Worm (Caenorhabditis elegans) whole organism, L1 larva: ENCODE results near the gene mthf-1.

Experiments
- C04F5.9 ChIP-seq: sonication (generic microtip); optimal IDR thresholded peaks from 2 replicates; lab custom pipeline; 2016; ENCODE audit warnings: missing genetic modification characterization, missing compliant biosample characterization
- C16A3.4 ChIP-seq: fragments of 150-350 bp; optimal IDR thresholded peaks from 2 replicates; lab custom pipeline; 2014; ENCODE audit warnings: missing biosample characterization, missing genetic modification characterization
- aha-1 ChIP-seq: fragments of 150-350 bp; optimal IDR thresholded peaks from 2 replicates; lab custom pipeline; 2014; ENCODE audit warnings: missing biosample characterization, missing genetic modification characterization
- alr-1 ChIP-seq: fragments of 200-800 bp; sonication (Bioruptor generic); optimal IDR thresholded peaks from 2 replicates; lab custom pipeline; 2018; ENCODE audit warnings: borderline replicate concordance, mild to moderate bottlenecking, missing genetic modification characterization, missing compliant biosample characterization
- blmp-1 ChIP-seq: fragments of 150-350 bp; optimal IDR thresholded peaks from 2 replicates; lab custom pipeline; 2014; ENCODE audit warnings: missing biosample characterization, missing genetic modification characterization
- ceh-8 ChIP-seq: fragments of 200-800 bp; sonication (Bioruptor generic); optimal IDR thresholded peaks from 2 replicates; lab custom pipeline; 2018; ENCODE audit warnings: mild to moderate bottlenecking, missing genetic modification characterization, moderate library complexity, missing compliant biosample characterization
- ceh-88 ChIP-seq: fragments of 200-800 bp; sonication (Bioruptor generic); IDR thresholded peaks from 2 replicates; pipeline ENCODE4 v1.3.6; 2022; ENCODE audit warnings: missing genetic modification characterization, missing compliant biosample characterization
- ceh-90 ChIP-seq: sonication (generic microtip); optimal IDR thresholded peaks from 2 replicates; lab custom pipeline; 2016; ENCODE audit warnings: missing genetic modification characterization, missing compliant biosample characterization
- dpl-1 ChIP-seq, 3 experiments: fragments of 150-350 bp in 2 of 3; sonication (generic microtip) in 1 of 3; optimal IDR thresholded peaks; 2 replicates each; lab custom pipeline; 2014 to 2017; ENCODE audit warnings: missing biosample characterization in 3 of 3, missing genetic modification characterization in 3 of 3, missing genetic modification reagents in 3 of 3
- dsc-1 ChIP-seq: sonication (generic microtip); optimal IDR thresholded peaks from 2 replicates; lab custom pipeline; 2016; ENCODE audit warnings: mild to moderate bottlenecking, missing genetic modification characterization, missing compliant biosample characterization
- egl-27 ChIP-seq, 2 experiments: fragments of 150-350 bp in 1 of 2; sonication (generic microtip); optimal IDR thresholded peaks; 3 replicates each; lab custom pipeline; 2017 to 2018; ENCODE audit warnings: missing biosample characterization in 2 of 2, missing genetic modification characterization in 2 of 2, missing genetic modification reagents in 2 of 2
- elt-2 ChIP-seq: sonication (generic microtip); optimal IDR thresholded peaks from 2 replicates; lab custom pipeline; 2016; ENCODE audit warnings: missing genetic modification characterization, mild to moderate bottlenecking, inconsistent platforms, missing compliant biosample characterization, missing genetic modification reagents
- elt-3 ChIP-seq, 6 experiments: fragments of 150-350 bp in 1 of 6; sonication (generic microtip); optimal IDR thresholded peaks; 2 replicates each; lab custom pipeline; 2017 to 2018; ENCODE audit warnings: missing biosample characterization in 6 of 6, missing genetic modification characterization in 6 of 6, inconsistent platforms in 1 of 6
- ets-5 ChIP-seq: fragments of 200-800 bp; sonication (Bioruptor generic); IDR thresholded peaks from 2 replicates; pipeline ENCODE4 v1.3.6; 2022; ENCODE audit warnings: missing genetic modification characterization, missing compliant biosample characterization
- fkh-4 ChIP-seq: sonication (generic microtip); optimal IDR thresholded peaks from 2 replicates; lab custom pipeline; 2016; ENCODE audit warnings: missing compliant biosample characterization, missing genetic modification characterization, borderline replicate concordance
- fkh-8 ChIP-seq: sonication (generic microtip); optimal IDR thresholded peaks from 2 replicates; lab custom pipeline; 2016; ENCODE audit warnings: mild to moderate bottlenecking, missing genetic modification characterization, missing compliant biosample characterization
- grh-1 ChIP-seq: fragments of 200-800 bp; sonication (Bioruptor generic); IDR thresholded peaks from 2 replicates; pipeline ENCODE4 v1.3.6; 2022; ENCODE audit warnings: missing genetic modification reagents, missing genetic modification characterization, missing compliant biosample characterization
- hlh-17 ChIP-seq: fragments of 200-800 bp; sonication (Bioruptor generic); optimal IDR thresholded peaks from 2 replicates; lab custom pipeline; 2018; ENCODE audit warnings: missing genetic modification characterization, mild to moderate bottlenecking, missing compliant biosample characterization, moderate library complexity, borderline replicate concordance
- hlh-4 ChIP-seq: sonication (generic microtip); optimal IDR thresholded peaks from 2 replicates; lab custom pipeline; 2016; ENCODE audit warnings: mild to moderate bottlenecking, missing genetic modification characterization, missing compliant biosample characterization
- hpl-2 ChIP-seq: fragments of 150-350 bp; optimal IDR thresholded peaks from 2 replicates; lab custom pipeline; 2014; ENCODE audit warnings: missing biosample characterization, missing genetic modification reagents, missing genetic modification characterization
- irx-1 ChIP-seq: sonication (generic microtip); optimal IDR thresholded peaks from 2 replicates; lab custom pipeline; 2016; ENCODE audit warnings: missing genetic modification characterization, missing compliant biosample characterization
- jun-1 ChIP-seq: fragments of 150-350 bp; optimal IDR thresholded peaks from 2 replicates; lab custom pipeline; 2014; ENCODE audit warnings: missing biosample characterization, missing genetic modification reagents, missing genetic modification characterization
- lin-13 ChIP-seq: fragments of 150-350 bp; optimal IDR thresholded peaks from 2 replicates; lab custom pipeline; 2014; ENCODE audit warnings: missing biosample characterization, missing genetic modification reagents, missing genetic modification characterization
- lin-14 ChIP-seq: fragments of 200-800 bp; sonication (Bioruptor generic); optimal IDR thresholded peaks from 2 replicates; lab custom pipeline; 2018; ENCODE audit warnings: mild to moderate bottlenecking, missing genetic modification characterization, moderate library complexity, missing compliant biosample characterization
- lin-15B ChIP-seq: fragments of 150-350 bp; sonication (generic microtip); optimal IDR thresholded peaks from 3 replicates; lab custom pipeline; 2014; ENCODE audit warnings: missing biosample characterization, missing genetic modification characterization
- lin-35 ChIP-seq, 2 experiments: fragments of 150-350 bp; optimal IDR thresholded peaks; 2 replicates each; lab custom pipeline; 2014; ENCODE audit warnings: missing biosample characterization in 2 of 2, missing genetic modification characterization in 2 of 2, missing genetic modification reagents in 2 of 2
- lin-39 ChIP-seq: fragments of 150-350 bp; optimal IDR thresholded peaks from 2 replicates; lab custom pipeline; 2014; ENCODE audit warnings: missing biosample characterization, missing genetic modification reagents, missing genetic modification characterization
- lir-3 ChIP-seq: sonication (generic microtip); optimal IDR thresholded peaks from 2 replicates; lab custom pipeline; 2016; ENCODE audit warnings: mild to moderate bottlenecking, missing genetic modification characterization, moderate library complexity, missing compliant biosample characterization; ENCODE audit not compliant: poor library complexity
- mab-9 ChIP-seq: fragments of 200-800 bp; sonication (Bioruptor generic); IDR thresholded peaks from 2 replicates; pipeline ENCODE4 v1.3.6; 2022; ENCODE audit warnings: missing genetic modification reagents, missing genetic modification characterization, missing compliant biosample characterization
- mdl-1 ChIP-seq, 2 experiments: fragments of 150-350 bp; optimal IDR thresholded peaks; 2 replicates each; lab custom pipeline; 2014 to 2017; ENCODE audit warnings: missing biosample characterization in 2 of 2, missing genetic modification characterization in 2 of 2, inconsistent platforms in 1 of 2
- mep-1 ChIP-seq: fragments of 150-350 bp; optimal IDR thresholded peaks from 2 replicates; lab custom pipeline; 2014; ENCODE audit warnings: missing biosample characterization, missing genetic modification characterization
- nhr-11 ChIP-seq: fragments of 150-350 bp; optimal IDR thresholded peaks from 2 replicates; lab custom pipeline; 2014; ENCODE audit warnings: missing biosample characterization, missing genetic modification characterization
- nhr-12 ChIP-seq: sonication (generic microtip); optimal IDR thresholded peaks from 2 replicates; lab custom pipeline; 2017; ENCODE audit warnings: missing biosample characterization, missing genetic modification characterization
- nhr-237 ChIP-seq: fragments of 150-350 bp; optimal IDR thresholded peaks from 2 replicates; lab custom pipeline; 2014; ENCODE audit warnings: missing biosample characterization, missing genetic modification characterization
- nhr-47 ChIP-seq: sonication (generic microtip); optimal IDR thresholded peaks from 2 replicates; lab custom pipeline; 2016; ENCODE audit warnings: mild to moderate bottlenecking, missing genetic modification characterization, moderate library complexity, missing compliant biosample characterization
- nhr-76 ChIP-seq: sonication (generic microtip); optimal IDR thresholded peaks from 2 replicates; lab custom pipeline; 2017; ENCODE audit warnings: missing biosample characterization, missing genetic modification characterization
- nhr-77 ChIP-seq: fragments of 150-350 bp; optimal IDR thresholded peaks from 2 replicates; lab custom pipeline; 2014; ENCODE audit warnings: missing biosample characterization, missing genetic modification characterization
- nhr-84 ChIP-seq: sonication (generic microtip); optimal IDR thresholded peaks from 2 replicates; lab custom pipeline; 2017; ENCODE audit warnings: missing biosample characterization, missing genetic modification characterization
- pqm-1 ChIP-seq: sonication (generic microtip); optimal IDR thresholded peaks from 3 replicates; lab custom pipeline; 2017; ENCODE audit warnings: missing biosample characterization, missing genetic modification characterization
- snpc-4 ChIP-seq: fragments of 150-350 bp; optimal IDR thresholded peaks from 2 replicates; lab custom pipeline; 2014; ENCODE audit warnings: missing biosample characterization, missing genetic modification characterization
- snu-23 ChIP-seq: sonication (generic microtip); optimal IDR thresholded peaks from 2 replicates; lab custom pipeline; 2016; ENCODE audit warnings: missing genetic modification characterization, missing compliant biosample characterization
- sup-37 ChIP-seq: fragments of 200-800 bp; sonication (Bioruptor generic); optimal IDR thresholded peaks from 2 replicates; lab custom pipeline; 2018; ENCODE audit warnings: mild to moderate bottlenecking, missing genetic modification characterization, missing compliant biosample characterization
- swsn-7 ChIP-seq: sonication (generic microtip); optimal IDR thresholded peaks from 2 replicates; lab custom pipeline; 2016; ENCODE audit warnings: missing genetic modification characterization, missing compliant biosample characterization
- tbx-2 ChIP-seq: sonication (generic microtip); optimal IDR thresholded peaks from 2 replicates; lab custom pipeline; 2016; ENCODE audit warnings: missing genetic modification characterization, missing compliant biosample characterization
- unc-30 ChIP-seq: sonication (generic microtip); optimal IDR thresholded peaks from 2 replicates; lab custom pipeline; 2017; ENCODE audit warnings: missing biosample characterization, missing genetic modification characterization
- unc-98 ChIP-seq: fragments of 200-800 bp; sonication (Bioruptor generic); IDR thresholded peaks from 2 replicates; pipeline ENCODE4 v1.3.6; 2022; ENCODE audit warnings: missing genetic modification characterization, missing compliant biosample characterization
- xbp-1 ChIP-seq: sonication (generic microtip); optimal IDR thresholded peaks from 2 replicates; lab custom pipeline; 2016; ENCODE audit warnings: missing genetic modification characterization, missing compliant biosample characterization
- zag-1 ChIP-seq: fragments of 150-350 bp; optimal IDR thresholded peaks from 2 replicates; lab custom pipeline; 2014; ENCODE audit warnings: missing biosample characterization, missing genetic modification characterization
- ztf-4 ChIP-seq: fragments of 150-350 bp; optimal IDR thresholded peaks from 2 replicates; lab custom pipeline; 2014; ENCODE audit warnings: missing biosample characterization, missing genetic modification characterization

The mthf-1 gene

DNA sequence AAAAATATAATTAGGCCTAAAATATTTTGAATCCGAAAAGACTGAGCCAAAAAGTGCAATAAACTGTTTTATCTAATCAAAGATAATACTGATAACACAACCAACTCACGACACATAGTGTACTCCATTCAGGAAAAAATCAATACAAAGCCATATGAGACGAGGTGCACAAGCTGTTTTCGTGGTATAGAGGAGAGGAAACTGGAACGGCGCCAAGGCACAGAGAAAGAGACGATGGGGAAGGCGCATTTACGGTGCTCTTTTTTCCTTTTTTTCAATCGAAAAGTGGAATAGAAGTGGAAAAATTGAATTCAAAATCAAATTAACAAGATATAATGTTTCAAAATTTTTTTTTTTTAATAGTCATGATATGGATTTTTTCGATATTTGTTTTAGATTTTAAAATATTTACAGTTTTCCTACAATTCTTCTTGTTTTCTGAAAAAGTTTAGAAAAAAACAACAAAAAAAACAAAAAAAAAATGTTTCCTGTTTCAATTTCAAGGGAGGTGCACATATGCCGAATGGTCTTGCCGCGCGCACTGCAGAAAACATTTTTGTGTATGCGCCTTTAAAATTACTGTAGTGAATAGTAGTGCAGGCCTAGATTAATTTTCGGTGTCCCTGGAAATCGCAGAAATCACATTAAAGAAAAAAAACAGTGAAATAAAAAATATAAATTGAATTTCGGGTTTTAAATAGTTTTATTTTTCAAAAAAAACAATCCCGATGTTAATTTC lies 19.1 kb downstream of the mthf-1 start, which contains the start of gene B0228.7 (continued):
- no peak for TF ChIP-seq snpc-4 (tag; lab: Kevin White, UChicago)
- no peak for TF ChIP-seq hlh-4 (tag; lab: Kevin White, UChicago)
- no peak for TF ChIP-seq irx-1 (tag; lab: Kevin White, UChicago)
- no peak for TF ChIP-seq blmp-1 (tag; lab: Kevin White, UChicago)
- TF ChIP-seq elt-2 (tag; lab: Kevin White, UChicago) = peak; percentile 40
- no peak for TF ChIP-seq mab-9 (GFP tag; lab: Robert Waterston, UW)
- TF ChIP-seq ets-5 (GFP tag; lab: Robert Waterston, UW) = no peak
- peak; percentile 11 for TF ChIP-seq snu-23 (GFP tag; lab: Kevin White, UChicago)
- no peak for TF ChIP-seq unc-30 (tag; lab: Kevin White, UChicago)
- TF ChIP-seq lin-35 (GFP tag; optimal IDR thresholded peaks at IDR 0.05; lab: Kevin White, UChicago) = peak in 1 of 2 experiments; percentile 9
- TF ChIP-seq dpl-1 (GFP tag; optimal IDR thresholded peaks at IDR 0.05; lab: Kevin White, UChicago) = peak in 1 of 3 experiments; percentile 18
- no peak for TF ChIP-seq nhr-77
- peak; percentile 37 for TF ChIP-seq lin-14 (GFP tag; lab: Kevin White, UChicago)
- no peak for TF ChIP-seq hpl-2 (GFP tag; lab: Kevin White, UChicago)
- TF ChIP-seq nhr-12 = no peak
- TF ChIP-seq fkh-4 = no peak
- TF ChIP-seq lin-13 = no peak
- TF ChIP-seq nhr-47 (tag; lab: Kevin White, UChicago) = peak; percentile 29
- TF ChIP-seq lin-15B (tag; lab: Kevin White, UChicago) = no peak
- TF ChIP-seq alr-1 (tag; lab: Kevin White, UChicago) = no peak
- TF ChIP-seq zag-1 = no peak
- no peak for TF ChIP-seq elt-3 (tag; optimal IDR thresholded peaks at IDR 0.05; lab: Kevin White, UChicago)
- no peak for TF ChIP-seq C04F5.9 (tag; lab: Kevin White, UChicago)
- no peak for TF ChIP-seq tbx-2 (tag; lab: Kevin White, UChicago)
- TF ChIP-seq hlh-17 = no peak

DNA sequence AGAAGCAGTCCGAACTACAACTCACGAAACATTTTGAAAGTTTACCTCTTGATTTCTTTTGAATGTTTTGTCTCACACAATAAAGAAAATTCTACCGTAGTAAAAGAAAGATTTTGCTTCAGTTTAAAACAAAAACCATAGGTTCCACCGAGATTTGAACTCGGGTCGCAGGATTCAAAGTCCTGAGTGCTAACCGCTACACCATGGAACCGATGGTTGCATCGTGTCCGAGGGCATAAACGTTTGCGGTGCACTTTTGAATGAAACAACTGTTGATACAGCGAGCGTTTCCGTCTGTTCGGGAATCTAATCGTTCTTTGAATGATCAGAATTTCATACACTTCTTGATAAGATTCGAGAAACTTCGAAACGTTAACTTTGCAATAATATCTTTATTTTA lies 20.8 kb downstream of the mthf-1 start:
- no peak for TF ChIP-seq sup-37
- no peak for TF ChIP-seq lin-39 (tag; lab: Kevin White, UChicago)
- peak; percentile 37 for TF ChIP-seq swsn-7 (tag; lab: Kevin White, UChicago)
- TF ChIP-seq hpl-2 (GFP tag; lab: Kevin White, UChicago) = peak; percentile 2
- TF ChIP-seq ceh-90 (tag; lab: Kevin White, UChicago) = no peak
- no peak for TF ChIP-seq dsc-1 (tag; lab: Kevin White, UChicago)
- TF ChIP-seq mdl-1 (tag; optimal IDR thresholded peaks at IDR 0.05; lab: Kevin White, UChicago) = peak in 1 of 2 experiments; percentile 59
- peak; percentile 61 for TF ChIP-seq mep-1 (tag; lab: Kevin White, UChicago)
- TF ChIP-seq nhr-237 (tag; lab: Kevin White, UChicago) = no peak
- TF ChIP-seq egl-27 (tag; optimal IDR thresholded peaks at IDR 0.05; lab: Kevin White, UChicago) = no peak
- no peak for TF ChIP-seq ceh-88 (GFP tag; lab: Robert Waterston, UW)
- TF ChIP-seq aha-1 = no peak
- no peak for TF ChIP-seq nhr-11 (tag; lab: Kevin White, UChicago)
- TF ChIP-seq C16A3.4 (tag; lab: Kevin White, UChicago) = peak; percentile 73
- no peak for TF ChIP-seq nhr-77
- no peak for TF ChIP-seq nhr-76 (tag; lab: Kevin White, UChicago)
- TF ChIP-seq zag-1 = no peak
- no peak for TF ChIP-seq fkh-8 (tag; lab: Kevin White, UChicago)
- peak; percentile 23 to 75 for TF ChIP-seq lin-35 (GFP tag; optimal IDR thresholded peaks at IDR 0.05; lab: Kevin White, UChicago)
- no peak for TF ChIP-seq ztf-4 (tag; lab: Kevin White, UChicago)
- peak; percentile 37; the same call in 1 of the 2 replicates for TF ChIP-seq grh-1
- no peak for TF ChIP-seq pqm-1
- TF ChIP-seq fkh-4 = no peak
- peak; percentile 23 for TF ChIP-seq xbp-1 (tag; lab: Kevin White, UChicago)
- TF ChIP-seq snpc-4 (tag; lab: Kevin White, UChicago) = no peak
- TF ChIP-seq jun-1 = no peak
- TF ChIP-seq unc-30 (tag; lab: Kevin White, UChicago) = no peak
- TF ChIP-seq nhr-84 = no peak
- TF ChIP-seq nhr-12 = no peak
- TF ChIP-seq lir-3 (tag; lab: Kevin White, UChicago) = peak; percentile 53
- TF ChIP-seq alr-1 (tag; lab: Kevin White, UChicago) = no peak
- no peak for TF ChIP-seq ceh-8 (GFP tag; lab: Kevin White, UChicago)
- no peak for TF ChIP-seq unc-98
